Fruit fly (Drosophila melanogaster) whole organism, wandering third instar larva: ENCODE results near the gene Cyp4ae1.

ENCODE experiments used
- Abd-B ChIP-seq: fragments of >200 bp; optimal IDR thresholded peaks from 2 replicates; lab custom pipeline; 2017; ENCODE audit warnings: missing biosample characterization, missing genetic modification characterization
- GATAd ChIP-seq: sonication (Bioruptor generic); optimal IDR thresholded peaks from 2 replicates; lab custom pipeline; 2016; ENCODE audit warnings: missing biosample characterization, missing genetic modification characterization
- Jra ChIP-seq: sonication (Bioruptor generic); optimal IDR thresholded peaks from 2 replicates; lab custom pipeline; 2016; ENCODE audit warnings: missing biosample characterization, missing genetic modification characterization
- OdsH ChIP-seq: fragments of 200-800 bp; sonication (Bioruptor generic); optimal IDR thresholded peaks from 2 replicates; lab custom pipeline; 2016; ENCODE audit warnings: missing biosample characterization, mild to moderate bottlenecking, missing genetic modification characterization
- Sp1 ChIP-seq: fragments of 200-800 bp; sonication (Bioruptor generic); optimal IDR thresholded peaks from 3 replicates; lab custom pipeline; 2019; ENCODE audit warnings: missing biosample characterization, mild to moderate bottlenecking, missing genetic modification characterization, moderate library complexity
- br ChIP-seq: fragments of 200-800 bp; sonication (Bioruptor generic); optimal IDR thresholded peaks from 2 replicates; lab custom pipeline; 2016; ENCODE audit warnings: missing biosample characterization, missing genetic modification characterization
- sage ChIP-seq: fragments of 200-800 bp; sonication (Bioruptor generic); optimal IDR thresholded peaks from 2 replicates; lab custom pipeline; 2016; ENCODE audit warnings: missing biosample characterization, mild to moderate bottlenecking, missing genetic modification characterization
- tai ChIP-seq: sonication (Bioruptor generic); optimal IDR thresholded peaks from 2 replicates; lab custom pipeline; 2016; ENCODE audit warnings: missing biosample characterization, missing genetic modification characterization
- usp ChIP-seq: fragments of >200 bp; optimal IDR thresholded peaks from 2 replicates; lab custom pipeline; 2017; ENCODE audit warnings: missing biosample characterization, missing genetic modification characterization

DNA sequence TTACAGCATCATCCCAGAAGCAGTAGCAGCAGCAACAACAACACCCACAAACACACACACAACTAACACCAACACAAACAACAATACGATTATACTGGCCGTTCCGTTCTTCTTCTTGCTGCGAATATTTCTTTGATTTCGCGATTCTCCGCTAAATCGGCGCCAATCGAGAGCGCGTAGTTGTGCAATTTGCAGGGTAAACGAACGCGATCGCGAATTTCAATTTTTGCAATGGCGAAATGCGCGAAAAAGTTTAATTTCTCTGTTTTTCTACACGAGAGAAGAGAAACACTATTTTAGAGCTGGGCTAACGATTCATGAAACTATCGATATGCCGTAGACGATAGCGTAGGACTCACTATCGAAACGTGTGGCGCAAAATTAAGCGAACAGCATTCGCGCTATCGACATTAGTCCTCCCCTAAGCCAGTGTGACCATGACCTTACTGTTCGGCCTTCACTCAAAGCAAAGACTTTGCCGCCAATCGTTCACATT, 20.1 kb upstream of the Cyp4ae1 start, which contains the start of gene wapl:
- no peak for TF ChIP-seq usp (GFP tag; lab: Kevin White, UChicago)
- TF ChIP-seq Abd-B (GFP tag; lab: Kevin White, UChicago), result no peak
- TF ChIP-seq br, result no peak
- no peak for TF ChIP-seq OdsH
- TF ChIP-seq sage (GFP tag; lab: Kevin White, UChicago), result no peak
- peak; percentile 75 for TF ChIP-seq Jra (GFP tag; lab: Kevin White, UChicago)
- no peak for TF ChIP-seq GATAd
- no peak for TF ChIP-seq tai (GFP tag; lab: Kevin White, UChicago)
- TF ChIP-seq Sp1 (GFP tag; lab: Kevin White, UChicago), result no peak
